Worm (Caenorhabditis elegans): ENCODE measurements around the gene sna-2.

DNA sequence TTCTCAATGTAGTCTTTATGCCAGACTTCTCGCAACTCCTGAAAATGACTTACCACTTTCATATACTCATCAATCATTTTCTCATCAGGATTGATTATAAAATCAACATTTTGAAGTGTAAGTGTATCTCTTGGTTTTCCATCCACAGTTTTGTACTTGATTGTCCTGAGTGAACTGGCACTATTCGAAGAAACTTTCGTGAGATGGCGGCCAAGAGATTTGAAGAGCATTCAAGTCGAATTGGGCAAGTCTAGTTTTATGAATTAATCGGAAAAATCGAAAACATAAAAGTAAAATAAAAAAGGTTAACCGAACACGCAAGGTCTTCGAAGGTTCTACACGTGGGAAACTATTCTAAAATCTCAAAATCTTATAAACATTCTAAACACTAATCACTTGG, 34.6 kb downstream of the sna-2 start, which contains the start of gene C28D4.7:
- TF ChIP-seq lin-1 (GFP tag; IDR thresholded peaks at IDR 0.05) (no peak), ama-1 (optimal IDR thresholded peaks at IDR 0.05) (no peak), ztf-11 (tag; optimal IDR thresholded peaks at IDR 0.05) (no peak), F10B5.3 (tag; optimal IDR thresholded peaks at IDR 0.05) (no peak), Y105C5A.15 (GFP tag; IDR thresholded peaks at IDR 0.05) (no peak)
